Worm (Caenorhabditis elegans): ENCODE data around the gene M151.2.

The M151.2 gene

ce11 chrII:3630810-3631209 is at the start of gene M151.2:
Gene M151.2 (plus strand): TSS chrII:3631110.
- TF ChIP-seq ets-7 (tag; optimal IDR thresholded peaks at IDR 0.05), result no peak
- no peak for TF ChIP-seq F13C5.2 (tag; optimal IDR thresholded peaks at IDR 0.05)
- no peak for TF ChIP-seq pes-1 (GFP tag; IDR thresholded peaks at IDR 0.05)
- no peak for TF ChIP-seq B0310.2 (tag; optimal IDR thresholded peaks at IDR 0.05)
- TF ChIP-seq tra-4 (tag; optimal IDR thresholded peaks at IDR 0.05), result no peak
- TF ChIP-seq flt-1 (GFP tag; IDR thresholded peaks at IDR 0.05), result no peak
- TF ChIP-seq hmg-4 (GFP tag; optimal IDR thresholded peaks at IDR 0.05), result no peak
- no peak for TF ChIP-seq tbx-37 (GFP tag; conservative IDR thresholded peaks at IDR 0.05)
- TF ChIP-seq ceh-13 (GFP tag; optimal IDR thresholded peaks at IDR 0.05), result no peak
- no peak for TF ChIP-seq ceh-36 (tag; optimal IDR thresholded peaks at IDR 0.05)
- TF ChIP-seq hnd-1 (tag; optimal IDR thresholded peaks at IDR 0.05), result no peak
- no peak for TF ChIP-seq tbx-11 (GFP tag; IDR thresholded peaks at IDR 0.05)
- TF ChIP-seq scrt-1 (GFP tag; IDR thresholded peaks at IDR 0.05), result no peak
- no peak for TF ChIP-seq ama-1 (optimal IDR thresholded peaks at IDR 0.05)
- no peak for TF ChIP-seq aly-1 (tag; optimal IDR thresholded peaks at IDR 0.05)
- TF ChIP-seq sea-1 (GFP tag; conservative IDR thresholded peaks at IDR 0.05), result no peak
- TF ChIP-seq hmbx-1 (tag; optimal IDR thresholded peaks at IDR 0.05), result no peak

- TF ChIP-seq scrt-1 (GFP tag; IDR thresholded peaks at IDR 0.05) (no peak), hmg-4 (GFP tag; optimal IDR thresholded peaks at IDR 0.05) (no peak), pes-1 (GFP tag; IDR thresholded peaks at IDR 0.05) (no peak), ets-7 (tag; optimal IDR thresholded peaks at IDR 0.05) (no peak), hmbx-1 (tag; optimal IDR thresholded peaks at IDR 0.05) (no peak), sea-1 (GFP tag; conservative IDR thresholded peaks at IDR 0.05) (no peak), B0310.2 (tag; optimal IDR thresholded peaks at IDR 0.05) (no peak), hnd-1 (tag; optimal IDR thresholded peaks at IDR 0.05) (no peak), flt-1 (GFP tag; IDR thresholded peaks at IDR 0.05) (no peak), ceh-13 (GFP tag; optimal IDR thresholded peaks at IDR 0.05) (no peak)
Measured at ce11 chrII:3581752-3582151, 49.2 kb upstream of the M151.2 start, which contains the start of gene srh-59. Gene srh-59 (plus strand): TSS chrII:3582052.

ce11 chrII:3583402-3583801 is 47.5 kb upstream of the M151.2 start, which contains the start of gene srh-60:
Gene srh-60 (plus strand): TSS chrII:3583702.
- TF ChIP-seq B0310.2 (tag; optimal IDR thresholded peaks at IDR 0.05), result no peak
- TF ChIP-seq scrt-1 (GFP tag; IDR thresholded peaks at IDR 0.05), result no peak
- no peak for TF ChIP-seq ets-7 (tag; optimal IDR thresholded peaks at IDR 0.05)
- TF ChIP-seq ama-1 (optimal IDR thresholded peaks at IDR 0.05), result no peak
- no peak for TF ChIP-seq tra-4 (tag; optimal IDR thresholded peaks at IDR 0.05)
- no peak for TF ChIP-seq tbx-37 (GFP tag; conservative IDR thresholded peaks at IDR 0.05)
- no peak for TF ChIP-seq F13C5.2 (tag; optimal IDR thresholded peaks at IDR 0.05)
- TF ChIP-seq hmg-4 (GFP tag; optimal IDR thresholded peaks at IDR 0.05), result no peak
- no peak for TF ChIP-seq pes-1 (GFP tag; IDR thresholded peaks at IDR 0.05)

ce11 chrII:3595339-3595738 is 35.6 kb upstream of the M151.2 start, which contains the start of gene Y49F6A.12:
Gene Y49F6A.12 (plus strand): TSS chrII:3595639.
- no peak for TF ChIP-seq pes-1 (GFP tag; IDR thresholded peaks at IDR 0.05)
- no peak for TF ChIP-seq B0310.2 (tag; optimal IDR thresholded peaks at IDR 0.05)
- TF ChIP-seq tbx-11 (GFP tag; IDR thresholded peaks at IDR 0.05), result no peak
- no peak for TF ChIP-seq aly-1 (tag; optimal IDR thresholded peaks at IDR 0.05)
- TF ChIP-seq hnd-1 (tag; optimal IDR thresholded peaks at IDR 0.05), result no peak
- no peak for TF ChIP-seq ama-1 (optimal IDR thresholded peaks at IDR 0.05)
- TF ChIP-seq ets-7 (tag; optimal IDR thresholded peaks at IDR 0.05), result no peak
- TF ChIP-seq flt-1 (GFP tag; IDR thresholded peaks at IDR 0.05), result no peak
- no peak for TF ChIP-seq hmbx-1 (tag; optimal IDR thresholded peaks at IDR 0.05)
- no peak for TF ChIP-seq F13C5.2 (tag; optimal IDR thresholded peaks at IDR 0.05)
- TF ChIP-seq tra-4 (tag; optimal IDR thresholded peaks at IDR 0.05), result no peak
- no peak for TF ChIP-seq scrt-1 (GFP tag; IDR thresholded peaks at IDR 0.05)
- no peak for TF ChIP-seq ceh-13 (GFP tag; optimal IDR thresholded peaks at IDR 0.05)
- no peak for TF ChIP-seq ceh-36 (tag; optimal IDR thresholded peaks at IDR 0.05)

ce11 chrII:3598721-3599120 is 32.2 kb upstream of the M151.2 start, which contains the start of gene Y49F6A.11:
Gene Y49F6A.11 (minus strand): TSS chrII:3598821.
- no peak for TF ChIP-seq tbx-37 (GFP tag; conservative IDR thresholded peaks at IDR 0.05)
- TF ChIP-seq scrt-1 (GFP tag; IDR thresholded peaks at IDR 0.05), result no peak
- no peak for TF ChIP-seq ama-1 (optimal IDR thresholded peaks at IDR 0.05)
- no peak for TF ChIP-seq flt-1 (GFP tag; IDR thresholded peaks at IDR 0.05)
- TF ChIP-seq hmg-4 (GFP tag; optimal IDR thresholded peaks at IDR 0.05), result no peak
- TF ChIP-seq aly-1 (tag; optimal IDR thresholded peaks at IDR 0.05), result no peak
- no peak for TF ChIP-seq sea-1 (GFP tag; conservative IDR thresholded peaks at IDR 0.05)
- TF ChIP-seq ets-7 (tag; optimal IDR thresholded peaks at IDR 0.05), result no peak
- no peak for TF ChIP-seq hnd-1 (tag; optimal IDR thresholded peaks at IDR 0.05)
- TF ChIP-seq tbx-11 (GFP tag; IDR thresholded peaks at IDR 0.05), result no peak
- no peak for TF ChIP-seq B0310.2 (tag; optimal IDR thresholded peaks at IDR 0.05)
- no peak for TF ChIP-seq F13C5.2 (tag; optimal IDR thresholded peaks at IDR 0.05)
- TF ChIP-seq ceh-13 (GFP tag; optimal IDR thresholded peaks at IDR 0.05), result no peak

ce11 chrII:3604578-3604977 is 26.3 kb upstream of the M151.2 start:
- TF ChIP-seq B0310.2 (tag; optimal IDR thresholded peaks at IDR 0.05) (no peak), tbx-11 (GFP tag; IDR thresholded peaks at IDR 0.05) (no peak)

ce11 chrII:3609764-3610163 is 21.1 kb upstream of the M151.2 start, which contains the start of gene Y49F6A.5:
Gene Y49F6A.5 (minus strand): TSS chrII:3609864.
- TF ChIP-seq ceh-36 (tag; optimal IDR thresholded peaks at IDR 0.05) (no peak), scrt-1 (GFP tag; IDR thresholded peaks at IDR 0.05) (no peak), sea-1 (GFP tag; conservative IDR thresholded peaks at IDR 0.05) (no peak), ets-7 (tag; optimal IDR thresholded peaks at IDR 0.05) (no peak), aly-1 (tag; optimal IDR thresholded peaks at IDR 0.05) (no peak), tbx-11 (GFP tag; IDR thresholded peaks at IDR 0.05) (no peak), tbx-37 (GFP tag; conservative IDR thresholded peaks at IDR 0.05) (no peak), pes-1 (GFP tag; IDR thresholded peaks at IDR 0.05) (no peak), hmg-4 (GFP tag; optimal IDR thresholded peaks at IDR 0.05) (no peak), flt-1 (GFP tag; IDR thresholded peaks at IDR 0.05) (no peak), F13C5.2 (tag; optimal IDR thresholded peaks at IDR 0.05) (no peak), hnd-1 (tag; optimal IDR thresholded peaks at IDR 0.05) (no peak), tra-4 (tag; optimal IDR thresholded peaks at IDR 0.05) (no peak), ceh-13 (GFP tag; optimal IDR thresholded peaks at IDR 0.05) (no peak), ama-1 (optimal IDR thresholded peaks at IDR 0.05) (no peak), hmbx-1 (tag; optimal IDR thresholded peaks at IDR 0.05) (no peak), B0310.2 (tag; optimal IDR thresholded peaks at IDR 0.05) (no peak)

Data from whole organism, early embryonic.